Worm (Caenorhabditis elegans): ENCODE measurements around the gene nhr-139.

- TF ChIP-seq W03F9.2 (tag; optimal IDR thresholded peaks at IDR 0.05): no peak
- TF ChIP-seq him-1 (tag; optimal IDR thresholded peaks at IDR 0.05): no peak
- no peak for TF ChIP-seq dao-5 (tag; optimal IDR thresholded peaks at IDR 0.05)
These were observed 16.3 kb upstream of the nhr-139 start, which contains the start of gene srab-4 for ce11 chrV:7003850-7004249.
